Worm (Caenorhabditis elegans) whole organism, L2 larva: ENCODE results near the gene gap-1.
A peak's percentile ranks its signal among the peaks of the same experiment; 100 is the strongest.

Experiments
- C34F6.9 ChIP-seq: fragments of 150-350 bp; optimal IDR thresholded peaks from 2 replicates; lab custom pipeline; 2014; ENCODE audit warnings: missing biosample characterization, missing genetic modification characterization
- F13H6.1 ChIP-seq: sonication (generic microtip); optimal IDR thresholded peaks from 2 replicates; lab custom pipeline; 2016; ENCODE audit warnings: missing genetic modification characterization, missing compliant biosample characterization
- R02D3.7 ChIP-seq: fragments of 150-350 bp; optimal IDR thresholded peaks from 2 replicates; lab custom pipeline; 2014; ENCODE audit warnings: missing biosample characterization, missing genetic modification characterization
- Y55F3AM.14 ChIP-seq: fragments of 200-800 bp; sonication (Bioruptor generic); optimal IDR thresholded peaks from 2 replicates; lab custom pipeline; 2018; ENCODE audit warnings: mild to moderate bottlenecking, missing genetic modification characterization, missing compliant biosample characterization
- ZK546.5 ChIP-seq: sonication (generic microtip); optimal IDR thresholded peaks from 2 replicates; lab custom pipeline; 2017; ENCODE audit warnings: missing biosample characterization, missing genetic modification characterization
- alr-1 ChIP-seq: fragments of 150-350 bp; optimal IDR thresholded peaks from 2 replicates; lab custom pipeline; 2014; ENCODE audit warnings: missing biosample characterization, missing genetic modification characterization
- aly-2 ChIP-seq: fragments of 150-350 bp; optimal IDR thresholded peaks from 2 replicates; lab custom pipeline; 2014; ENCODE audit warnings: missing biosample characterization, missing genetic modification characterization
- ama-1 ChIP-seq: fragments of 150-350 bp; optimal IDR thresholded peaks from 2 replicates; lab custom pipeline; 2018; ENCODE audit warnings: inconsistent platforms
- blmp-1 ChIP-seq: sonication (generic microtip); optimal IDR thresholded peaks from 2 replicates; lab custom pipeline; 2017; ENCODE audit warnings: missing genetic modification characterization, mild to moderate bottlenecking, missing compliant biosample characterization, antibody characterized with exemption, moderate library complexity; ENCODE audit not compliant: insufficient read depth
- ceh-16 ChIP-seq: fragments of 150-350 bp; optimal IDR thresholded peaks from 2 replicates; lab custom pipeline; 2014; ENCODE audit warnings: missing biosample characterization, missing genetic modification characterization
- ceh-82 ChIP-seq: fragments of 150-350 bp; optimal IDR thresholded peaks from 2 replicates; lab custom pipeline; 2014; ENCODE audit warnings: missing biosample characterization, missing genetic modification characterization
- crh-2 ChIP-seq: sonication (generic microtip); optimal IDR thresholded peaks from 2 replicates; lab custom pipeline; 2017; ENCODE audit warnings: missing biosample characterization, missing genetic modification characterization
- dmd-4 ChIP-seq: sonication (generic microtip); optimal IDR thresholded peaks from 2 replicates; lab custom pipeline; 2017; ENCODE audit warnings: missing biosample characterization, missing genetic modification characterization
- egl-27 ChIP-seq: sonication (generic microtip); optimal IDR thresholded peaks from 3 replicates; lab custom pipeline; 2017; ENCODE audit warnings: missing biosample characterization, missing genetic modification reagents, missing genetic modification characterization
- elt-1 ChIP-seq: fragments of 150-350 bp; optimal IDR thresholded peaks from 2 replicates; lab custom pipeline; 2014; ENCODE audit warnings: missing biosample characterization, missing genetic modification characterization
- elt-3 ChIP-seq: sonication (generic microtip); optimal IDR thresholded peaks from 2 replicates; lab custom pipeline; 2017; ENCODE audit warnings: missing biosample characterization, missing genetic modification characterization
- fos-1 ChIP-seq: fragments of 150-350 bp; optimal IDR thresholded peaks from 2 replicates; lab custom pipeline; 2014; ENCODE audit warnings: missing biosample characterization, missing genetic modification characterization
- gmeb-1 ChIP-seq: fragments of 150-350 bp; optimal IDR thresholded peaks from 2 replicates; lab custom pipeline; 2014; ENCODE audit warnings: missing biosample characterization, missing genetic modification characterization
- lin-11 ChIP-seq: fragments of 150-350 bp; sonication (generic microtip); optimal IDR thresholded peaks from 2 replicates; lab custom pipeline; 2014; ENCODE audit warnings: missing biosample characterization, missing genetic modification characterization, inconsistent platforms, mixed read lengths
- lin-13 ChIP-seq: fragments of 150-350 bp; optimal IDR thresholded peaks from 2 replicates; lab custom pipeline; 2014; ENCODE audit warnings: missing biosample characterization, missing genetic modification reagents, missing genetic modification characterization
- lin-39 ChIP-seq: fragments of 150-350 bp; optimal IDR thresholded peaks from 2 replicates; lab custom pipeline; 2014; ENCODE audit warnings: missing biosample characterization, missing genetic modification reagents, missing genetic modification characterization
- lsy-2 ChIP-seq, 2 experiments: fragments of 150-350 bp in 1 of 2; sonication (generic microtip) in 1 of 2; optimal IDR thresholded peaks; 2 replicates each; lab custom pipeline; 2014 to 2017; ENCODE audit warnings: missing biosample characterization in 2 of 2, missing genetic modification characterization in 2 of 2
- mab-5 ChIP-seq: fragments of 150-350 bp; optimal IDR thresholded peaks from 2 replicates; lab custom pipeline; 2014; ENCODE audit warnings: missing biosample characterization, missing genetic modification characterization
- mbf-1 ChIP-seq: sonication (generic microtip); optimal IDR thresholded peaks from 2 replicates; lab custom pipeline; 2017; ENCODE audit warnings: missing biosample characterization, missing genetic modification characterization
- mdl-1 ChIP-seq, 2 experiments: fragments of 150-350 bp in 1 of 2; sonication (generic microtip) in 1 of 2; optimal IDR thresholded peaks; 2 replicates each; lab custom pipeline; 2017; ENCODE audit warnings: missing biosample characterization in 2 of 2, missing genetic modification characterization in 2 of 2
- nhr-10 ChIP-seq: sonication (generic microtip); optimal IDR thresholded peaks from 2 replicates; lab custom pipeline; 2017; ENCODE audit warnings: missing biosample characterization, missing genetic modification characterization
- nhr-11 ChIP-seq: fragments of 150-350 bp; optimal IDR thresholded peaks from 2 replicates; lab custom pipeline; 2014; ENCODE audit warnings: missing biosample characterization, missing genetic modification characterization
- nhr-12 ChIP-seq: fragments of 150-350 bp; optimal IDR thresholded peaks from 2 replicates; lab custom pipeline; 2014; ENCODE audit warnings: missing biosample characterization, missing genetic modification characterization
- nhr-129 ChIP-seq: fragments of 150-350 bp; optimal IDR thresholded peaks from 2 replicates; lab custom pipeline; 2014; ENCODE audit warnings: missing biosample characterization, missing genetic modification characterization
- nhr-21 ChIP-seq: fragments of 150-350 bp; optimal IDR thresholded peaks from 2 replicates; lab custom pipeline; 2014; ENCODE audit warnings: missing biosample characterization, missing genetic modification characterization
- nhr-23 ChIP-seq: fragments of 150-350 bp; optimal IDR thresholded peaks from 2 replicates; lab custom pipeline; 2014; ENCODE audit warnings: missing biosample characterization, missing genetic modification reagents, missing genetic modification characterization
- nhr-237 ChIP-seq: fragments of 150-350 bp; optimal IDR thresholded peaks from 2 replicates; lab custom pipeline; 2014; ENCODE audit warnings: missing biosample characterization, missing genetic modification characterization
- nhr-25 ChIP-seq: fragments of 150-350 bp; sonication (generic microtip); optimal IDR thresholded peaks from 3 replicates; lab custom pipeline; 2014; ENCODE audit warnings: missing biosample characterization, missing genetic modification characterization
- nhr-6 ChIP-seq: fragments of 150-350 bp; optimal IDR thresholded peaks from 2 replicates; lab custom pipeline; 2014; ENCODE audit warnings: missing biosample characterization, missing genetic modification characterization
- nhr-77 ChIP-seq: fragments of 150-350 bp; optimal IDR thresholded peaks from 2 replicates; lab custom pipeline; 2014; ENCODE audit warnings: missing biosample characterization, missing genetic modification characterization
- peb-1 ChIP-seq: fragments of 150-350 bp; optimal IDR thresholded peaks from 2 replicates; lab custom pipeline; 2014; ENCODE audit warnings: missing biosample characterization, missing genetic modification characterization
- sem-4 ChIP-seq: fragments of 150-350 bp; optimal IDR thresholded peaks from 2 replicates; lab custom pipeline; 2014; ENCODE audit warnings: missing biosample characterization, missing genetic modification reagents, missing genetic modification characterization
- skn-1 ChIP-seq: sonication (generic microtip); optimal IDR thresholded peaks from 2 replicates; lab custom pipeline; 2017; ENCODE audit warnings: missing biosample characterization, missing genetic modification characterization
- sma-3 ChIP-seq: sonication (generic microtip); optimal IDR thresholded peaks from 2 replicates; lab custom pipeline; 2016; ENCODE audit warnings: missing genetic modification reagents, missing genetic modification characterization, missing compliant biosample characterization
- sma-9 ChIP-seq, 2 experiments: fragments of 150-350 bp in 1 of 2; sonication (generic microtip) in 1 of 2; optimal IDR thresholded peaks; 2 replicates each; lab custom pipeline; 2014 to 2016; ENCODE audit warnings: missing genetic modification characterization in 2 of 2, mild to moderate bottlenecking in 1 of 2, missing biosample characterization in 1 of 2, missing compliant biosample characterization in 1 of 2, missing genetic modification reagents in 1 of 2, moderate library complexity in 1 of 2
- snpc-4 ChIP-seq: fragments of 150-350 bp; optimal IDR thresholded peaks from 2 replicates; lab custom pipeline; 2014; ENCODE audit warnings: missing biosample characterization, missing genetic modification characterization
- unc-39 ChIP-seq: fragments of 150-350 bp; optimal IDR thresholded peaks from 2 replicates; lab custom pipeline; 2014; ENCODE audit warnings: missing biosample characterization, missing genetic modification characterization
- unc-55 ChIP-seq: fragments of 150-350 bp; sonication (generic microtip); optimal IDR thresholded peaks from 3 replicates; lab custom pipeline; 2014; ENCODE audit warnings: missing biosample characterization, missing genetic modification reagents, missing genetic modification characterization
- unc-62 ChIP-seq: fragments of 150-350 bp; optimal IDR thresholded peaks from 2 replicates; lab custom pipeline; 2014; ENCODE audit warnings: missing biosample characterization, missing genetic modification reagents, missing genetic modification characterization
- zag-1 ChIP-seq: fragments of 150-350 bp; optimal IDR thresholded peaks from 2 replicates; lab custom pipeline; 2014; ENCODE audit warnings: missing biosample characterization, missing genetic modification characterization
- ztf-1 ChIP-seq: fragments of 200-800 bp; sonication (Bioruptor generic); conservative IDR thresholded peaks from 2 replicates; pipeline ENCODE4 v1.3.6; 2022; ENCODE audit warnings: missing genetic modification characterization, missing compliant biosample characterization
- ztf-11 ChIP-seq: sonication (generic microtip); optimal IDR thresholded peaks from 2 replicates; lab custom pipeline; 2017; ENCODE audit warnings: missing biosample characterization, missing genetic modification characterization
- ztf-4 ChIP-seq: fragments of 150-350 bp; optimal IDR thresholded peaks from 2 replicates; lab custom pipeline; 2014; ENCODE audit warnings: missing biosample characterization, missing genetic modification characterization

Gene gap-1

ce11 chrX:2241147-2241798 is 49.0 kb downstream of the gap-1 start:
- TF ChIP-seq nhr-237 (tag; lab: Kevin White, UChicago) (peak; percentile 1), ztf-1 (GFP tag; lab: Robert Waterston, UW) (no peak), nhr-23 (tag; lab: Kevin White, UChicago) (no peak)

ce11 chrX:2242568-2243185 is 50.4 kb downstream of the gap-1 start, which contains the start of gene rpl-11.2:
Gene rpl-11.2 (minus strand): TSS chrX:2242618.
- TF ChIP-seq ama-1 (lab: Kevin White, UChicago) (peak; percentile 84), aly-2 (tag; lab: Kevin White, UChicago) (no peak), ceh-16 (peak; percentile 96), ztf-4 (tag; lab: Kevin White, UChicago) (peak; percentile 94), elt-1 (tag; lab: Kevin White, UChicago) (no peak), fos-1 (tag; lab: Kevin White, UChicago) (peak; percentile 97), gmeb-1 (tag; lab: Kevin White, UChicago) (peak; percentile 91), unc-55 (GFP tag; lab: Kevin White, UChicago) (peak; percentile 99), nhr-25 (tag; lab: Kevin White, UChicago) (peak; percentile 98), zag-1 (tag; lab: Kevin White, UChicago) (peak; percentile 89), ZK546.5 (tag; lab: Kevin White, UChicago) (peak; percentile 99), nhr-237 (tag; lab: Kevin White, UChicago) (peak; percentile 77), elt-3 (tag; lab: Kevin White, UChicago) (no peak), dmd-4 (no peak), ceh-82 (peak; percentile 86), mdl-1 (tag; optimal IDR thresholded peaks at IDR 0.05; lab: Kevin White, UChicago) (peak; percentile 62 to 77), egl-27 (tag; lab: Kevin White, UChicago) (peak; percentile 87), nhr-23 (tag; lab: Kevin White, UChicago) (no peak), blmp-1 (tag; lab: Kevin White, UChicago) (peak; percentile 76), unc-62 (GFP tag; lab: Kevin White, UChicago) (peak; percentile 67), sma-3 (peak; percentile 98), nhr-11 (tag; lab: Kevin White, UChicago) (no peak), C34F6.9 (tag; lab: Kevin White, UChicago) (peak; percentile 99), lsy-2 (tag; optimal IDR thresholded peaks at IDR 0.05; lab: Kevin White, UChicago) (peak; percentile 99 to 100), ztf-1 (GFP tag; lab: Robert Waterston, UW) (no peak), alr-1 (tag; lab: Kevin White, UChicago) (no peak), crh-2 (tag; lab: Kevin White, UChicago) (peak; percentile 99), ztf-11 (tag; lab: Kevin White, UChicago) (peak; percentile 47), nhr-77 (peak; percentile 88), Y55F3AM.14 (GFP tag; lab: Kevin White, UChicago) (peak; percentile 92), nhr-10 (tag; lab: Kevin White, UChicago) (peak; percentile 84), lin-13 (GFP tag; lab: Kevin White, UChicago) (peak; percentile 97), mab-5 (tag; lab: Kevin White, UChicago) (peak; percentile 94), nhr-12 (tag; lab: Kevin White, UChicago) (no peak), nhr-6 (tag; lab: Kevin White, UChicago) (peak; percentile 97), lin-39 (no peak), peb-1 (tag; lab: Kevin White, UChicago) (peak; percentile 90), skn-1 (peak; percentile 83), unc-39 (tag; lab: Kevin White, UChicago) (no peak), nhr-21 (tag; lab: Kevin White, UChicago) (peak; percentile 98), snpc-4 (peak; percentile 89), R02D3.7 (peak; percentile 52), F13H6.1 (tag; lab: Kevin White, UChicago) (peak; percentile 97), sma-9 (GFP tag; optimal IDR thresholded peaks at IDR 0.05; lab: Kevin White, UChicago) (peak; percentile 98), sma-9 (tag; optimal IDR thresholded peaks at IDR 0.05; lab: Kevin White, UChicago) (no peak), mbf-1 (no peak), sem-4 (tag; lab: Kevin White, UChicago) (peak; percentile 99), lin-11 (tag; lab: Kevin White, UChicago) (peak; percentile 99), nhr-129 (tag; lab: Kevin White, UChicago) (peak; percentile 99)
